Worm (Caenorhabditis elegans): ENCODE data around the gene cwf-19L2.

Gene cwf-19L2

DNA sequence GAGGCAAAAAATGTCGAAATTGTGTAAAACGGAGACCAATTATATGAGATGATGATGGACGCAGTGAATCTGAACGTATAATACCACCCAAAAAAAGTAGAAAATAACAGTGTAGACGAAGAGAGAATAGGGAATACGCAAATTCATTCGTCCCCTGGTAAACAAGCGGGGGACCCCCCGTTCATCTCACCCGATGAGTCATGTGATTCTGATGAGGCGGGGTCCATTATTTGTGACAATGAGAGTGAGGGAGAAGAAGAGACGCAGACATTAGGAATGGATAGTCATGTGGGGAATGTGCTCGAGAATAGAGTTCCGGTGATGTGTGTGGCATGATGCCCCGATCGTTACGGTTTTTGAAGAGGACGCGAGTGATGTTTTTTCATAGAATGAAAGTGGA lies 21.3 kb upstream of the cwf-19L2 start:
- TF ChIP-seq flt-1 (GFP tag; IDR thresholded peaks at IDR 0.05) (0 out of 2 replicates have a peak, but pooled peaks have one; percentile 4), hnd-1 (tag; optimal IDR thresholded peaks at IDR 0.05) (no peak), ets-7 (tag; optimal IDR thresholded peaks at IDR 0.05) (no peak), F13C5.2 (tag; optimal IDR thresholded peaks at IDR 0.05) (peak; percentile 43), hmg-4 (GFP tag; optimal IDR thresholded peaks at IDR 0.05) (peak; percentile 75), B0310.2 (tag; optimal IDR thresholded peaks at IDR 0.05) (no peak), aly-1 (tag; optimal IDR thresholded peaks at IDR 0.05) (no peak)

DNA sequence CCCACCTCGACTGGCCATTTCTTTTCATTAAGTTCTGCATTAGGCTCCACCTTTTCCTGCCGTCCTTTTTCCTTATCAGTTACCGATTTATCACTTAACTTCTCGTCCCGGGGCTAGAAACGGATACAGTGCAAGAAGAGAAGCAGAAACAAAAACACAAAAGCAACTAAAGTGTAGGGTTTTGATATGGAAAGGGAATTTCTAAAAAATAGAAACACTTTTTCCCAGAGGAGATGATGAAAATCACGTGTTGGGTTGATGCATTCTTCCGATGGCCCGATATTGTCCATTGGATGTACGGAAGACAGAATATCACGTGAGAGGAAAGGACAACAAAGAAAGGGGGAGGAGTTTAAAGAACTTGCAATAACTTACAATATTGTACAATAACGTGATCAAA lies 20.6 kb upstream of the cwf-19L2 start:
- no peak for TF ChIP-seq tbx-11 (GFP tag; IDR thresholded peaks at IDR 0.05)
- no peak for TF ChIP-seq hmbx-1 (tag; optimal IDR thresholded peaks at IDR 0.05)
- no peak for TF ChIP-seq tra-4 (tag; optimal IDR thresholded peaks at IDR 0.05)

DNA sequence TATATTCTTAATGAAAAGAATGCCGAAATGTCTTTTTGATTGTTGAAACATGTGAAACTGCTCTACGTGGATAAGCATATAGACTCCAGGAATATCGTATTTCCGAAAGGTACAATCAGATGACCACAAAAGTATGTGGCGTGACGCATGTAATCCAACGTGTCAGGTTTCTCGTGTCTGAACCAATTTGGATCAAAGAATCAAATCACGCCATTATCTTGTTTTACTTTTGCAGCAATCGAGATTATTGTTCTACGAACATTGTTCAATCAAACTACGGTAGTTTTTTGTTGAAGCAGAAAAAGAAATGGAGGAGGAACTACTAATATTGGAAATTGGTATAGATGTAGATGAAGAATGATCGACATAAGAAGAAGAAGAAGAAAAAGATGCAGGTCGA lies 19.7 kb upstream of the cwf-19L2 start:
- no peak for TF ChIP-seq ets-7 (tag; optimal IDR thresholded peaks at IDR 0.05)
- TF ChIP-seq hnd-1 (tag; optimal IDR thresholded peaks at IDR 0.05), result no peak
- TF ChIP-seq ama-1 (optimal IDR thresholded peaks at IDR 0.05), result no peak
- TF ChIP-seq ceh-13 (GFP tag; optimal IDR thresholded peaks at IDR 0.05), result no peak
- TF ChIP-seq flt-1 (GFP tag; IDR thresholded peaks at IDR 0.05), result no peak
- TF ChIP-seq F13C5.2 (tag; optimal IDR thresholded peaks at IDR 0.05), result no peak
- TF ChIP-seq ceh-36 (tag; optimal IDR thresholded peaks at IDR 0.05), result no peak
- TF ChIP-seq pes-1 (GFP tag; IDR thresholded peaks at IDR 0.05), result no peak
- no peak for TF ChIP-seq tra-4 (tag; optimal IDR thresholded peaks at IDR 0.05)
- no peak for TF ChIP-seq hmg-4 (GFP tag; optimal IDR thresholded peaks at IDR 0.05)
- TF ChIP-seq sea-1 (GFP tag; conservative IDR thresholded peaks at IDR 0.05), result no peak
- no peak for TF ChIP-seq B0310.2 (tag; optimal IDR thresholded peaks at IDR 0.05)
- TF ChIP-seq aly-1 (tag; optimal IDR thresholded peaks at IDR 0.05), result no peak
- TF ChIP-seq tbx-11 (GFP tag; IDR thresholded peaks at IDR 0.05), result no peak
- no peak for TF ChIP-seq scrt-1 (GFP tag; IDR thresholded peaks at IDR 0.05)
- TF ChIP-seq hmbx-1 (tag; optimal IDR thresholded peaks at IDR 0.05), result no peak

DNA sequence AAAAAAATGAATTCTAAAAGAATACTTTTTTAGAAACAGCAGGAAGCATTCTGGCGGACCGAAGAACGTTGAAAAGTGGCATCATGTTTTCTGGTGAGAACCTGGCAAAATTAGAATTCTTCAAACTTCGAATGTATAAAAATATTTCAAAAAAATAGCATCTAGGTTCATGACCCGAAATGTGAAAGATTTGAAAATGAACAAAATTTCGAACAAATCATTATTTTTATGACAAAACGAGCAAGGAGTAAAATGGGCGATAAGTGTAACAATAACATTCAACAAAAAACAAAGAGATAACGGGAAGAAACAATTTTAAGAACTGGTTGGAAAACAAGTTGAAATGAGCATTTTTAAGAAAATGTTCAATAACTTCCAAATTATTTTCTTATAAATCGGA lies 18.1 kb upstream of the cwf-19L2 start, which contains the start of gene psd-1:
Gene psd-1, minus strand, starts transcription at position 101 of the 400 bp plus-strand sequence.
- TF ChIP-seq ama-1 (optimal IDR thresholded peaks at IDR 0.05), result no peak
- TF ChIP-seq hmg-4 (GFP tag; optimal IDR thresholded peaks at IDR 0.05), result no peak
- TF ChIP-seq aly-1 (tag; optimal IDR thresholded peaks at IDR 0.05), result no peak
- TF ChIP-seq tbx-11 (GFP tag; IDR thresholded peaks at IDR 0.05), result no peak
- no peak for TF ChIP-seq tra-4 (tag; optimal IDR thresholded peaks at IDR 0.05)
- no peak for TF ChIP-seq flt-1 (GFP tag; IDR thresholded peaks at IDR 0.05)
- no peak for TF ChIP-seq scrt-1 (GFP tag; IDR thresholded peaks at IDR 0.05)
- TF ChIP-seq ceh-36 (tag; optimal IDR thresholded peaks at IDR 0.05), result no peak
- TF ChIP-seq ets-7 (tag; optimal IDR thresholded peaks at IDR 0.05), result no peak
- no peak for TF ChIP-seq pes-1 (GFP tag; IDR thresholded peaks at IDR 0.05)
- no peak for TF ChIP-seq hnd-1 (tag; optimal IDR thresholded peaks at IDR 0.05)
- TF ChIP-seq sea-1 (GFP tag; conservative IDR thresholded peaks at IDR 0.05), result no peak
- no peak for TF ChIP-seq ceh-13 (GFP tag; optimal IDR thresholded peaks at IDR 0.05)

DNA sequence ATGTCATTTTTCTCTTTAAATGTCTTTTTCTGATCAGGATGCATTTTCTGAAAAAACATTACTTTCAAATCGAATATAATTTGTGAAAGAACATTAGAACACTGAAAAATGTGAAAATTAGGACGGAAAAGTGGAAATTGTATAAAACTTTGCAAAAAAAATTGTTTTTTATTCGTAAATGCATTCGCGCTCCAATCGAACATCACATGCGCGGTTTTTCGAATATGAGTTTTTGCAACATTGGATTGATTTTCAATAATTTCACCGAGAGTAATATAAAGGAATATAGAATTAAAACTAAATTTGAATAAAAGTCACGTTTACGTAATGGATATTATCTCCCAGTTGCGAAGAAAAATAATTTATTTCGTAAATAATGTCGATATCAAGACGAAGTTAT lies 16.2 kb upstream of the cwf-19L2 start, which contains the start of the genes spot-1 and B0361.11:
Gene spot-1, minus strand, starts transcription at position 47 of the 400 bp plus-strand sequence.
Gene B0361.11, plus strand, starts transcription at position 372 of the 400 bp plus-strand sequence.
- TF ChIP-seq scrt-1 (GFP tag; IDR thresholded peaks at IDR 0.05), result no peak
- TF ChIP-seq F13C5.2 (tag; optimal IDR thresholded peaks at IDR 0.05), result no peak
- TF ChIP-seq ama-1 (optimal IDR thresholded peaks at IDR 0.05), result no peak
- no peak for TF ChIP-seq tbx-11 (GFP tag; IDR thresholded peaks at IDR 0.05)
- TF ChIP-seq hnd-1 (tag; optimal IDR thresholded peaks at IDR 0.05), result no peak
- no peak for TF ChIP-seq pes-1 (GFP tag; IDR thresholded peaks at IDR 0.05)
- TF ChIP-seq ceh-36 (tag; optimal IDR thresholded peaks at IDR 0.05), result no peak
- TF ChIP-seq B0310.2 (tag; optimal IDR thresholded peaks at IDR 0.05), result no peak
- TF ChIP-seq hmbx-1 (tag; optimal IDR thresholded peaks at IDR 0.05), result no peak
- TF ChIP-seq sea-1 (GFP tag; conservative IDR thresholded peaks at IDR 0.05), result no peak
- TF ChIP-seq flt-1 (GFP tag; IDR thresholded peaks at IDR 0.05), result no peak
- no peak for TF ChIP-seq ets-7 (tag; optimal IDR thresholded peaks at IDR 0.05)
- no peak for TF ChIP-seq tra-4 (tag; optimal IDR thresholded peaks at IDR 0.05)
- no peak for TF ChIP-seq ceh-13 (GFP tag; optimal IDR thresholded peaks at IDR 0.05)
- TF ChIP-seq tbx-37 (GFP tag; conservative IDR thresholded peaks at IDR 0.05), result no peak
- TF ChIP-seq hmg-4 (GFP tag; optimal IDR thresholded peaks at IDR 0.05), result no peak
- no peak for TF ChIP-seq aly-1 (tag; optimal IDR thresholded peaks at IDR 0.05)

DNA sequence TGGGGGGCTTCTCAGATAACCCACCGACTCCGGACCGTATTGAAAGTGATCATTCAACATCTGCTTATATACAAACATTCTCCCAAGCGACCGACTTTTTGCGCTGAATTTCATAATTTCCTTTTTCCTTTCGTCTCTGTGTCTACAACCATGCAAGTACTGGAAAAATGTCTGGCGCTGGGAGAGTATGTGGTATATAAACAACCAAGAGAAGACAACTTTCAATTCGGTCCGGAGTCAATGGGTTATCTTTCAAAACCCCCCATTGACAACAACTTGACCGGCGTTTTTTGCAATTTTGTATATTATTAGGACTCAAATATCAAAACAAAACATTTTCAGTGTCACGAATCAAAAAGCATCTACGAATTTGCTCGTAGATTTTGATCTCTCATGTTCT lies 14.9 kb upstream of the cwf-19L2 start:
- no peak for TF ChIP-seq scrt-1 (GFP tag; IDR thresholded peaks at IDR 0.05)
- TF ChIP-seq pes-1 (GFP tag; IDR thresholded peaks at IDR 0.05), result no peak
- TF ChIP-seq B0310.2 (tag; optimal IDR thresholded peaks at IDR 0.05), result no peak
- no peak for TF ChIP-seq ceh-13 (GFP tag; optimal IDR thresholded peaks at IDR 0.05)
- TF ChIP-seq ceh-36 (tag; optimal IDR thresholded peaks at IDR 0.05), result no peak
- TF ChIP-seq hmbx-1 (tag; optimal IDR thresholded peaks at IDR 0.05), result no peak

DNA sequence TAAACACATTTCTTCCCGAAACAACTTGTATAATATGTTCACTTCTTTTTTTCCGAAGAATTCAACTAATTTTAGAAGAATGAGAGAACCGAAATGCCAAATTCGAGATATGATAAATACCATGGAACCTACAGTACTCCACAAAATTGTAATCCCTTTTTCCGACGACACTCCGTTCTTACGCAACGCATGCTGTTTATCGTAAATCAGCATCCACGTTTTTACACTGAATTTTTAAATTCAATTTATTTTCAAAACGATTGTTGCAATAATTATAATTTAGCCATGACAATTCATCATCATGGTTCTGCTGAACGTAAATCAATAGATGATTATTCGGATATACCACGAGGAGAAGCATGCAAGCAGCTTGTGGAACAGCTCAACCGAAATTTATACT lies 12.3 kb upstream of the cwf-19L2 start, which contains the start of gene B0361.3:
Gene B0361.3, plus strand, starts transcription at position 284 of the 400 bp plus-strand sequence.
- no peak for TF ChIP-seq hnd-1 (tag; optimal IDR thresholded peaks at IDR 0.05)
- TF ChIP-seq ets-7 (tag; optimal IDR thresholded peaks at IDR 0.05), result no peak
- no peak for TF ChIP-seq hmg-4 (GFP tag; optimal IDR thresholded peaks at IDR 0.05)
- TF ChIP-seq ceh-13 (GFP tag; optimal IDR thresholded peaks at IDR 0.05), result no peak
- no peak for TF ChIP-seq aly-1 (tag; optimal IDR thresholded peaks at IDR 0.05)
- TF ChIP-seq ceh-36 (tag; optimal IDR thresholded peaks at IDR 0.05), result no peak
- no peak for TF ChIP-seq tra-4 (tag; optimal IDR thresholded peaks at IDR 0.05)
- TF ChIP-seq pes-1 (GFP tag; IDR thresholded peaks at IDR 0.05), result no peak
- TF ChIP-seq tbx-11 (GFP tag; IDR thresholded peaks at IDR 0.05), result no peak
- no peak for TF ChIP-seq flt-1 (GFP tag; IDR thresholded peaks at IDR 0.05)
- no peak for TF ChIP-seq scrt-1 (GFP tag; IDR thresholded peaks at IDR 0.05)
- TF ChIP-seq ama-1 (optimal IDR thresholded peaks at IDR 0.05), result no peak
- TF ChIP-seq tbx-37 (GFP tag; conservative IDR thresholded peaks at IDR 0.05), result no peak
- TF ChIP-seq B0310.2 (tag; optimal IDR thresholded peaks at IDR 0.05), result no peak
- TF ChIP-seq hmbx-1 (tag; optimal IDR thresholded peaks at IDR 0.05), result no peak
- no peak for TF ChIP-seq sea-1 (GFP tag; conservative IDR thresholded peaks at IDR 0.05)

DNA sequence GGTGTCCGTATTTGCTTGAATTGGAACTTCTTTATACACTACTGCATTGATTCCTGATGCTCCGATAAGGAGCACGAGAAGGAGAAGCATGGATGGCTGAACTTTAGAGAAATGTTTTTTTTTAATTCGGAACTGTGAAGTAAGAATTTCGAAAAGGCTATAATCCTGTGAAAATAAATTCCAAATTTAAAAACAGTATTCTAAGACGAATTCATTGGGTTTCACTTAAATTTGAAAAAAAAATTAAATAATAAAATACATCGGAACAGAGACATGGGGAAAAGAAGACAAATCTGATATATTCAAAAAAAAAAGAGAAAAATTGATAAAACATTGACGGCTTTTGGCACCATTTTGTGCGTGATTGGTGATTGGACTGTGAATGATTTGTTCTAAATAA lies 7.7 kb upstream of the cwf-19L2 start, which contains the start of gene pho-5:
Gene pho-5, minus strand, starts transcription at position 101 of the 400 bp plus-strand sequence.
- TF ChIP-seq scrt-1 (GFP tag; IDR thresholded peaks at IDR 0.05), result no peak
- TF ChIP-seq ets-7 (tag; optimal IDR thresholded peaks at IDR 0.05), result no peak
- no peak for TF ChIP-seq B0310.2 (tag; optimal IDR thresholded peaks at IDR 0.05)
- no peak for TF ChIP-seq hmg-4 (GFP tag; optimal IDR thresholded peaks at IDR 0.05)
- TF ChIP-seq hmbx-1 (tag; optimal IDR thresholded peaks at IDR 0.05), result no peak
- TF ChIP-seq sea-1 (GFP tag; conservative IDR thresholded peaks at IDR 0.05), result no peak
- TF ChIP-seq hnd-1 (tag; optimal IDR thresholded peaks at IDR 0.05), result no peak
- TF ChIP-seq ama-1 (optimal IDR thresholded peaks at IDR 0.05), result no peak
- TF ChIP-seq tbx-11 (GFP tag; IDR thresholded peaks at IDR 0.05), result no peak
- TF ChIP-seq F13C5.2 (tag; optimal IDR thresholded peaks at IDR 0.05), result no peak
- no peak for TF ChIP-seq tbx-37 (GFP tag; conservative IDR thresholded peaks at IDR 0.05)
- no peak for TF ChIP-seq aly-1 (tag; optimal IDR thresholded peaks at IDR 0.05)
- no peak for TF ChIP-seq tra-4 (tag; optimal IDR thresholded peaks at IDR 0.05)

All from whole organism, early embryonic.